Worm (Caenorhabditis elegans) whole organism, L1 larva: ENCODE data around the gene jhdm-1.

ENCODE experiments used
- C04F5.9 ChIP-seq: sonication (generic microtip); optimal IDR thresholded peaks from 2 replicates; lab custom pipeline; 2016; ENCODE audit warnings: missing genetic modification characterization, missing compliant biosample characterization
- C34B4.2 ChIP-seq: sonication (generic microtip); optimal IDR thresholded peaks from 2 replicates; lab custom pipeline; 2017; ENCODE audit warnings: mild to moderate bottlenecking, missing genetic modification characterization, missing compliant biosample characterization
- Y116A8C.19 ChIP-seq: sonication (generic microtip); optimal IDR thresholded peaks from 2 replicates; lab custom pipeline; 2016; ENCODE audit warnings: missing compliant biosample characterization, missing genetic modification characterization, borderline replicate concordance
- aha-1 ChIP-seq: fragments of 150-350 bp; optimal IDR thresholded peaks from 2 replicates; lab custom pipeline; 2014; ENCODE audit warnings: missing biosample characterization, missing genetic modification characterization
- aly-2 ChIP-seq: fragments of 150-350 bp; optimal IDR thresholded peaks from 2 replicates; lab custom pipeline; 2014; ENCODE audit warnings: missing biosample characterization, missing genetic modification characterization
- ama-1 ChIP-seq: fragments of 150-350 bp; optimal IDR thresholded peaks from 2 replicates; lab custom pipeline; 2014
- blmp-1 ChIP-seq: fragments of 150-350 bp; optimal IDR thresholded peaks from 2 replicates; lab custom pipeline; 2014; ENCODE audit warnings: missing biosample characterization, missing genetic modification characterization
- ceh-63 ChIP-seq: fragments of 200-800 bp; sonication (Bioruptor generic); optimal IDR thresholded peaks from 2 replicates; lab custom pipeline; 2018; ENCODE audit warnings: mild to moderate bottlenecking, missing genetic modification characterization, missing compliant biosample characterization
- ceh-8 ChIP-seq: fragments of 200-800 bp; sonication (Bioruptor generic); optimal IDR thresholded peaks from 2 replicates; lab custom pipeline; 2018; ENCODE audit warnings: mild to moderate bottlenecking, missing genetic modification characterization, moderate library complexity, missing compliant biosample characterization
- ceh-90 ChIP-seq: sonication (generic microtip); optimal IDR thresholded peaks from 2 replicates; lab custom pipeline; 2016; ENCODE audit warnings: missing genetic modification characterization, missing compliant biosample characterization
- ces-1 ChIP-seq: fragments of 150-350 bp; optimal IDR thresholded peaks from 2 replicates; lab custom pipeline; 2014; ENCODE audit warnings: missing biosample characterization, missing genetic modification reagents, missing genetic modification characterization
- efl-3 ChIP-seq: fragments of 200-800 bp; sonication (Bioruptor generic); optimal IDR thresholded peaks from 2 replicates; lab custom pipeline; 2018; ENCODE audit warnings: mild to moderate bottlenecking, missing genetic modification characterization, missing compliant biosample characterization
- egl-13 ChIP-seq: sonication (generic microtip); optimal IDR thresholded peaks from 2 replicates; lab custom pipeline; 2016; ENCODE audit warnings: missing genotype, missing genetic modification reagents, missing genetic modification characterization, missing compliant biosample characterization
- egl-27 ChIP-seq, 2 experiments: fragments of 150-350 bp in 1 of 2; sonication (generic microtip); optimal IDR thresholded peaks; 3 replicates each; lab custom pipeline; 2017 to 2018; ENCODE audit warnings: missing biosample characterization in 2 of 2, missing genetic modification characterization in 2 of 2, missing genetic modification reagents in 2 of 2
- elt-2 ChIP-seq: sonication (generic microtip); optimal IDR thresholded peaks from 2 replicates; lab custom pipeline; 2016; ENCODE audit warnings: missing genetic modification characterization, mild to moderate bottlenecking, inconsistent platforms, missing compliant biosample characterization, missing genetic modification reagents
- elt-3 ChIP-seq, 6 experiments: fragments of 150-350 bp in 1 of 6; sonication (generic microtip); optimal IDR thresholded peaks; 2 replicates each; lab custom pipeline; 2017 to 2018; ENCODE audit warnings: missing biosample characterization in 6 of 6, missing genetic modification characterization in 6 of 6, inconsistent platforms in 1 of 6
- fkh-10 ChIP-seq: sonication (generic microtip); optimal IDR thresholded peaks from 2 replicates; lab custom pipeline; 2017; ENCODE audit warnings: missing biosample characterization, missing genetic modification reagents, missing genetic modification characterization
- fos-1 ChIP-seq: fragments of 150-350 bp; optimal IDR thresholded peaks from 2 replicates; lab custom pipeline; 2014; ENCODE audit warnings: missing biosample characterization, missing genetic modification characterization
- hlh-17 ChIP-seq: fragments of 200-800 bp; sonication (Bioruptor generic); optimal IDR thresholded peaks from 2 replicates; lab custom pipeline; 2018; ENCODE audit warnings: missing genetic modification characterization, mild to moderate bottlenecking, missing compliant biosample characterization, moderate library complexity, borderline replicate concordance
- hlh-4 ChIP-seq: sonication (generic microtip); optimal IDR thresholded peaks from 2 replicates; lab custom pipeline; 2016; ENCODE audit warnings: mild to moderate bottlenecking, missing genetic modification characterization, missing compliant biosample characterization
- irx-1 ChIP-seq: sonication (generic microtip); optimal IDR thresholded peaks from 2 replicates; lab custom pipeline; 2016; ENCODE audit warnings: missing genetic modification characterization, missing compliant biosample characterization
- isw-1 ChIP-seq: fragments of 200-800 bp; sonication (Bioruptor generic); IDR thresholded peaks from 2 replicates; pipeline ENCODE4 v1.3.6; 2022; ENCODE audit warnings: missing genetic modification characterization, missing compliant biosample characterization
- lin-13 ChIP-seq: fragments of 150-350 bp; optimal IDR thresholded peaks from 2 replicates; lab custom pipeline; 2014; ENCODE audit warnings: missing biosample characterization, missing genetic modification reagents, missing genetic modification characterization
- lin-14 ChIP-seq: fragments of 200-800 bp; sonication (Bioruptor generic); optimal IDR thresholded peaks from 2 replicates; lab custom pipeline; 2018; ENCODE audit warnings: mild to moderate bottlenecking, missing genetic modification characterization, moderate library complexity, missing compliant biosample characterization
- lin-15B ChIP-seq: fragments of 150-350 bp; sonication (generic microtip); optimal IDR thresholded peaks from 3 replicates; lab custom pipeline; 2014; ENCODE audit warnings: missing biosample characterization, missing genetic modification characterization
- lin-35 ChIP-seq, 2 experiments: fragments of 150-350 bp; optimal IDR thresholded peaks; 2 replicates each; lab custom pipeline; 2014; ENCODE audit warnings: missing biosample characterization in 2 of 2, missing genetic modification characterization in 2 of 2, missing genetic modification reagents in 2 of 2
- lin-39 ChIP-seq: fragments of 150-350 bp; optimal IDR thresholded peaks from 2 replicates; lab custom pipeline; 2014; ENCODE audit warnings: missing biosample characterization, missing genetic modification reagents, missing genetic modification characterization
- lsy-2 ChIP-seq, 2 experiments: fragments of 150-350 bp; optimal IDR thresholded peaks; 2 replicates each; lab custom pipeline; 2014; ENCODE audit warnings: missing biosample characterization in 2 of 2, missing genetic modification characterization in 2 of 2
- mab-9 ChIP-seq: fragments of 200-800 bp; sonication (Bioruptor generic); IDR thresholded peaks from 2 replicates; pipeline ENCODE4 v1.3.6; 2022; ENCODE audit warnings: missing genetic modification reagents, missing genetic modification characterization, missing compliant biosample characterization
- mef-2 ChIP-seq: fragments of 150-350 bp; optimal IDR thresholded peaks from 2 replicates; lab custom pipeline; 2014; ENCODE audit warnings: missing biosample characterization, missing genetic modification characterization
- mep-1 ChIP-seq: fragments of 150-350 bp; optimal IDR thresholded peaks from 2 replicates; lab custom pipeline; 2014; ENCODE audit warnings: missing biosample characterization, missing genetic modification characterization
- nhr-20 ChIP-seq: sonication (generic microtip); optimal IDR thresholded peaks from 2 replicates; lab custom pipeline; 2016; ENCODE audit warnings: mild to moderate bottlenecking, missing genetic modification characterization, missing compliant biosample characterization
- nhr-237 ChIP-seq: fragments of 150-350 bp; optimal IDR thresholded peaks from 2 replicates; lab custom pipeline; 2014; ENCODE audit warnings: missing biosample characterization, missing genetic modification characterization
- nhr-28 ChIP-seq: fragments of 150-350 bp; optimal IDR thresholded peaks from 2 replicates; lab custom pipeline; 2014; ENCODE audit warnings: missing biosample characterization, missing genetic modification characterization
- nhr-76 ChIP-seq: sonication (generic microtip); optimal IDR thresholded peaks from 2 replicates; lab custom pipeline; 2017; ENCODE audit warnings: missing biosample characterization, missing genetic modification characterization
- nhr-77 ChIP-seq: fragments of 150-350 bp; optimal IDR thresholded peaks from 2 replicates; lab custom pipeline; 2014; ENCODE audit warnings: missing biosample characterization, missing genetic modification characterization
- nhr-84 ChIP-seq: sonication (generic microtip); optimal IDR thresholded peaks from 2 replicates; lab custom pipeline; 2017; ENCODE audit warnings: missing biosample characterization, missing genetic modification characterization
- nhr-85 ChIP-seq: sonication (generic microtip); peaks from one replicate; lab custom pipeline; 2016; ENCODE audit warnings: missing genetic modification characterization, inconsistent platforms, missing compliant biosample characterization
- nhr-90 ChIP-seq: sonication (generic microtip); optimal IDR thresholded peaks from 2 replicates; lab custom pipeline; 2016; ENCODE audit warnings: mild to moderate bottlenecking, missing genetic modification characterization, missing compliant biosample characterization; ENCODE audit not compliant: poor library complexity
- skn-1 ChIP-seq: fragments of 150-350 bp; optimal IDR thresholded peaks from 2 replicates; lab custom pipeline; 2014; ENCODE audit warnings: missing biosample characterization, missing genetic modification characterization
- unc-130 ChIP-seq: fragments of 150-350 bp; optimal IDR thresholded peaks from 2 replicates; lab custom pipeline; 2017; ENCODE audit warnings: missing biosample characterization, missing genetic modification characterization, inconsistent platforms
- unc-62 ChIP-seq: fragments of 150-350 bp; optimal IDR thresholded peaks from 2 replicates; lab custom pipeline; 2014; ENCODE audit warnings: missing biosample characterization, missing genetic modification reagents, missing genetic modification characterization
- unc-98 ChIP-seq: fragments of 200-800 bp; sonication (Bioruptor generic); IDR thresholded peaks from 2 replicates; pipeline ENCODE4 v1.3.6; 2022; ENCODE audit warnings: missing genetic modification characterization, missing compliant biosample characterization
- vab-15 ChIP-seq: sonication (generic microtip); optimal IDR thresholded peaks from 2 replicates; lab custom pipeline; 2017; ENCODE audit warnings: missing genotype, mild to moderate bottlenecking, missing genetic modification characterization, missing compliant biosample characterization
- xbp-1 ChIP-seq: sonication (generic microtip); optimal IDR thresholded peaks from 2 replicates; lab custom pipeline; 2016; ENCODE audit warnings: missing genetic modification characterization, missing compliant biosample characterization
- zag-1 ChIP-seq: fragments of 150-350 bp; optimal IDR thresholded peaks from 2 replicates; lab custom pipeline; 2014; ENCODE audit warnings: missing biosample characterization, missing genetic modification characterization
- zip-4 ChIP-seq: fragments of 200-800 bp; sonication (Bioruptor generic); optimal IDR thresholded peaks from 2 replicates; lab custom pipeline; 2018; ENCODE audit warnings: mild to moderate bottlenecking, missing genetic modification characterization, moderate library complexity, missing compliant biosample characterization
- ztf-11 ChIP-seq, 2 experiments: sonication (generic microtip); optimal IDR thresholded peaks; 2 replicates each; lab custom pipeline; 2016 to 2017; ENCODE audit warnings: missing genetic modification characterization in 2 of 2, missing biosample characterization in 1 of 2, missing compliant biosample characterization in 1 of 2

jhdm-1 gene

ce11 chrIII:6462610-6463009, 8.3 kb downstream of the jhdm-1 start, which contains the start of gene T26A5.8 (continued):
- TF ChIP-seq nhr-237 (tag; lab: Kevin White, UChicago) = no peak
- TF ChIP-seq nhr-84 (tag; lab: Kevin White, UChicago) = no peak
- TF ChIP-seq lin-15B (tag; lab: Kevin White, UChicago) = no peak
- TF ChIP-seq ceh-8 (GFP tag; lab: Kevin White, UChicago) = no peak
- TF ChIP-seq Y116A8C.19 = no peak
- no peak for TF ChIP-seq isw-1 (GFP tag; lab: Robert Waterston, UW)
- no peak for TF ChIP-seq unc-130 (tag; lab: Kevin White, UChicago)
- no peak for TF ChIP-seq lin-13 (GFP tag; lab: Kevin White, UChicago)
- no peak for TF ChIP-seq ceh-90 (tag; lab: Kevin White, UChicago)
- TF ChIP-seq ceh-63 (GFP tag; lab: Kevin White, UChicago) = no peak
- TF ChIP-seq ama-1 (lab: Kevin White, UChicago) = peak; percentile 68
- no peak for TF ChIP-seq mep-1 (tag; lab: Kevin White, UChicago)
- no peak for TF ChIP-seq zag-1 (tag; lab: Kevin White, UChicago)
- no peak for TF ChIP-seq skn-1
- TF ChIP-seq vab-15 (tag; lab: Kevin White, UChicago) = no peak
- TF ChIP-seq ces-1 = no peak
- TF ChIP-seq egl-27 (tag; optimal IDR thresholded peaks at IDR 0.05; lab: Kevin White, UChicago) = no peak
- TF ChIP-seq irx-1 (tag; lab: Kevin White, UChicago) = no peak
- TF ChIP-seq C34B4.2 (tag; lab: Kevin White, UChicago) = no peak
- no peak for TF ChIP-seq nhr-77 (tag; lab: Kevin White, UChicago)
- no peak for TF ChIP-seq lin-39
- peak; percentile 12 for TF ChIP-seq nhr-90 (tag; lab: Kevin White, UChicago)
- TF ChIP-seq elt-3 (tag; optimal IDR thresholded peaks at IDR 0.05; lab: Kevin White, UChicago) = no peak
- TF ChIP-seq mab-9 (GFP tag; lab: Robert Waterston, UW) = no peak
- TF ChIP-seq mef-2 (tag; lab: Kevin White, UChicago) = no peak
- TF ChIP-seq nhr-76 (tag; lab: Kevin White, UChicago) = no peak
- TF ChIP-seq fkh-10 (GFP tag; lab: Kevin White, UChicago) = no peak
- TF ChIP-seq zip-4 (GFP tag; lab: Kevin White, UChicago) = no peak
- no peak for TF ChIP-seq aha-1 (tag; lab: Kevin White, UChicago)
- TF ChIP-seq unc-98 = no peak
- no peak for TF ChIP-seq xbp-1 (tag; lab: Kevin White, UChicago)
- TF ChIP-seq lsy-2 (tag; optimal IDR thresholded peaks at IDR 0.05; lab: Kevin White, UChicago) = no peak
- no peak for TF ChIP-seq fos-1 (tag; lab: Kevin White, UChicago)
- no peak for TF ChIP-seq nhr-28 (tag; lab: Kevin White, UChicago)
- no peak for TF ChIP-seq hlh-17 (GFP tag; lab: Kevin White, UChicago)
- TF ChIP-seq hlh-4 (tag; lab: Kevin White, UChicago) = no peak
- TF ChIP-seq elt-2 = peak; percentile 1
- TF ChIP-seq nhr-85 (tag; lab: Kevin White, UChicago) = peak; percentile 9
- TF ChIP-seq ztf-11 (tag; optimal IDR thresholded peaks at IDR 0.05; lab: Kevin White, UChicago) = no peak
- TF ChIP-seq nhr-20 = no peak
- TF ChIP-seq C04F5.9 (tag; lab: Kevin White, UChicago) = no peak
- no peak for TF ChIP-seq aly-2
- no peak for TF ChIP-seq blmp-1 (tag; lab: Kevin White, UChicago)
- TF ChIP-seq lin-35 (GFP tag; optimal IDR thresholded peaks at IDR 0.05; lab: Kevin White, UChicago) = no peak
- TF ChIP-seq unc-62 (GFP tag; lab: Kevin White, UChicago) = no peak
- no peak for TF ChIP-seq lin-14 (GFP tag; lab: Kevin White, UChicago)
- no peak for TF ChIP-seq egl-13 (tag; lab: Kevin White, UChicago)
- no peak for TF ChIP-seq efl-3 (GFP tag; lab: Kevin White, UChicago)
